Worm (Caenorhabditis elegans) whole organism, L1 larva: ENCODE data around the gene F11G11.15.
"Not testable (repeated sequence)": the region's sequence is repeated elsewhere in the genome, so short reads cannot be mapped to it uniquely, and the experiment has no call there.

Source experiments
- C16A3.4 ChIP-seq: fragments of 150-350 bp; optimal IDR thresholded peaks from 2 replicates; lab custom pipeline; 2014; ENCODE audit warnings: missing biosample characterization, missing genetic modification characterization
- C34B4.2 ChIP-seq: sonication (generic microtip); optimal IDR thresholded peaks from 2 replicates; lab custom pipeline; 2017; ENCODE audit warnings: mild to moderate bottlenecking, missing genetic modification characterization, missing compliant biosample characterization
- F16B12.6 ChIP-seq: fragments of 150-350 bp; optimal IDR thresholded peaks from 2 replicates; lab custom pipeline; 2014; ENCODE audit warnings: missing biosample characterization, missing genetic modification characterization
- Y116A8C.19 ChIP-seq: sonication (generic microtip); optimal IDR thresholded peaks from 2 replicates; lab custom pipeline; 2016; ENCODE audit warnings: missing compliant biosample characterization, missing genetic modification characterization, borderline replicate concordance
- aha-1 ChIP-seq: fragments of 150-350 bp; optimal IDR thresholded peaks from 2 replicates; lab custom pipeline; 2014; ENCODE audit warnings: missing biosample characterization, missing genetic modification characterization
- alr-1 ChIP-seq: fragments of 200-800 bp; sonication (Bioruptor generic); optimal IDR thresholded peaks from 2 replicates; lab custom pipeline; 2018; ENCODE audit warnings: borderline replicate concordance, mild to moderate bottlenecking, missing genetic modification characterization, missing compliant biosample characterization
- blmp-1 ChIP-seq: fragments of 150-350 bp; optimal IDR thresholded peaks from 2 replicates; lab custom pipeline; 2014; ENCODE audit warnings: missing biosample characterization, missing genetic modification characterization
- ceh-63 ChIP-seq: fragments of 200-800 bp; sonication (Bioruptor generic); optimal IDR thresholded peaks from 2 replicates; lab custom pipeline; 2018; ENCODE audit warnings: mild to moderate bottlenecking, missing genetic modification characterization, missing compliant biosample characterization
- ceh-88 ChIP-seq: fragments of 200-800 bp; sonication (Bioruptor generic); IDR thresholded peaks from 2 replicates; pipeline ENCODE4 v1.3.6; 2022; ENCODE audit warnings: missing genetic modification characterization, missing compliant biosample characterization
- ceh-90 ChIP-seq: sonication (generic microtip); optimal IDR thresholded peaks from 2 replicates; lab custom pipeline; 2016; ENCODE audit warnings: missing genetic modification characterization, missing compliant biosample characterization
- ces-1 ChIP-seq: fragments of 150-350 bp; optimal IDR thresholded peaks from 2 replicates; lab custom pipeline; 2014; ENCODE audit warnings: missing biosample characterization, missing genetic modification reagents, missing genetic modification characterization
- dpl-1 ChIP-seq, 3 experiments: fragments of 150-350 bp in 2 of 3; sonication (generic microtip) in 1 of 3; optimal IDR thresholded peaks; 2 replicates each; lab custom pipeline; 2014 to 2017; ENCODE audit warnings: missing biosample characterization in 3 of 3, missing genetic modification characterization in 3 of 3, missing genetic modification reagents in 3 of 3
- efl-1 ChIP-seq, 4 experiments: fragments of 150-350 bp; optimal IDR thresholded peaks in 3 of 4; peaks in 1 of 4; 1 replicate in 1 of 4; 2 replicates in 3 of 4; lab custom pipeline; 2014; ENCODE audit warnings: missing biosample characterization in 2 of 4, missing genetic modification characterization in 2 of 4, missing genetic modification reagents in 2 of 4
- efl-3 ChIP-seq: fragments of 200-800 bp; sonication (Bioruptor generic); optimal IDR thresholded peaks from 2 replicates; lab custom pipeline; 2018; ENCODE audit warnings: mild to moderate bottlenecking, missing genetic modification characterization, missing compliant biosample characterization
- egl-27 ChIP-seq, 2 experiments: fragments of 150-350 bp in 1 of 2; sonication (generic microtip); optimal IDR thresholded peaks; 3 replicates each; lab custom pipeline; 2017 to 2018; ENCODE audit warnings: missing biosample characterization in 2 of 2, missing genetic modification characterization in 2 of 2, missing genetic modification reagents in 2 of 2
- elt-2 ChIP-seq: sonication (generic microtip); optimal IDR thresholded peaks from 2 replicates; lab custom pipeline; 2016; ENCODE audit warnings: missing genetic modification characterization, mild to moderate bottlenecking, inconsistent platforms, missing compliant biosample characterization, missing genetic modification reagents
- elt-3 ChIP-seq, 6 experiments: fragments of 150-350 bp in 1 of 6; sonication (generic microtip); optimal IDR thresholded peaks; 2 replicates each; lab custom pipeline; 2017 to 2018; ENCODE audit warnings: missing biosample characterization in 6 of 6, missing genetic modification characterization in 6 of 6, inconsistent platforms in 1 of 6
- ets-5 ChIP-seq: fragments of 200-800 bp; sonication (Bioruptor generic); IDR thresholded peaks from 2 replicates; pipeline ENCODE4 v1.3.6; 2022; ENCODE audit warnings: missing genetic modification characterization, missing compliant biosample characterization
- fkh-4 ChIP-seq: sonication (generic microtip); optimal IDR thresholded peaks from 2 replicates; lab custom pipeline; 2016; ENCODE audit warnings: missing compliant biosample characterization, missing genetic modification characterization, borderline replicate concordance
- fkh-8 ChIP-seq: sonication (generic microtip); optimal IDR thresholded peaks from 2 replicates; lab custom pipeline; 2016; ENCODE audit warnings: mild to moderate bottlenecking, missing genetic modification characterization, missing compliant biosample characterization
- fos-1 ChIP-seq: fragments of 150-350 bp; optimal IDR thresholded peaks from 2 replicates; lab custom pipeline; 2014; ENCODE audit warnings: missing biosample characterization, missing genetic modification characterization
- grh-1 ChIP-seq: fragments of 200-800 bp; sonication (Bioruptor generic); IDR thresholded peaks from 2 replicates; pipeline ENCODE4 v1.3.6; 2022; ENCODE audit warnings: missing genetic modification reagents, missing genetic modification characterization, missing compliant biosample characterization
- hpl-2 ChIP-seq: fragments of 150-350 bp; optimal IDR thresholded peaks from 2 replicates; lab custom pipeline; 2014; ENCODE audit warnings: missing biosample characterization, missing genetic modification reagents, missing genetic modification characterization
- jun-1 ChIP-seq: fragments of 150-350 bp; optimal IDR thresholded peaks from 2 replicates; lab custom pipeline; 2014; ENCODE audit warnings: missing biosample characterization, missing genetic modification reagents, missing genetic modification characterization
- lin-13 ChIP-seq: fragments of 150-350 bp; optimal IDR thresholded peaks from 2 replicates; lab custom pipeline; 2014; ENCODE audit warnings: missing biosample characterization, missing genetic modification reagents, missing genetic modification characterization
- lin-14 ChIP-seq: fragments of 200-800 bp; sonication (Bioruptor generic); optimal IDR thresholded peaks from 2 replicates; lab custom pipeline; 2018; ENCODE audit warnings: mild to moderate bottlenecking, missing genetic modification characterization, moderate library complexity, missing compliant biosample characterization
- lin-15B ChIP-seq: fragments of 150-350 bp; sonication (generic microtip); optimal IDR thresholded peaks from 3 replicates; lab custom pipeline; 2014; ENCODE audit warnings: missing biosample characterization, missing genetic modification characterization
- lin-35 ChIP-seq, 2 experiments: fragments of 150-350 bp; optimal IDR thresholded peaks; 2 replicates each; lab custom pipeline; 2014; ENCODE audit warnings: missing biosample characterization in 2 of 2, missing genetic modification characterization in 2 of 2, missing genetic modification reagents in 2 of 2
- lin-39 ChIP-seq: fragments of 150-350 bp; optimal IDR thresholded peaks from 2 replicates; lab custom pipeline; 2014; ENCODE audit warnings: missing biosample characterization, missing genetic modification reagents, missing genetic modification characterization
- lir-3 ChIP-seq: sonication (generic microtip); optimal IDR thresholded peaks from 2 replicates; lab custom pipeline; 2016; ENCODE audit warnings: mild to moderate bottlenecking, missing genetic modification characterization, moderate library complexity, missing compliant biosample characterization; ENCODE audit not compliant: poor library complexity
- mep-1 ChIP-seq: fragments of 150-350 bp; optimal IDR thresholded peaks from 2 replicates; lab custom pipeline; 2014; ENCODE audit warnings: missing biosample characterization, missing genetic modification characterization
- nhr-12 ChIP-seq: sonication (generic microtip); optimal IDR thresholded peaks from 2 replicates; lab custom pipeline; 2017; ENCODE audit warnings: missing biosample characterization, missing genetic modification characterization
- nhr-19 ChIP-seq: fragments of 200-800 bp; sonication (Bioruptor generic); conservative IDR thresholded peaks from 2 replicates; pipeline ENCODE4 v1.3.6; 2022; ENCODE audit warnings: missing genetic modification characterization, missing compliant biosample characterization
- nhr-20 ChIP-seq: sonication (generic microtip); optimal IDR thresholded peaks from 2 replicates; lab custom pipeline; 2016; ENCODE audit warnings: mild to moderate bottlenecking, missing genetic modification characterization, missing compliant biosample characterization
- nhr-28 ChIP-seq: fragments of 150-350 bp; optimal IDR thresholded peaks from 2 replicates; lab custom pipeline; 2014; ENCODE audit warnings: missing biosample characterization, missing genetic modification characterization
- nhr-71 ChIP-seq: sonication (generic microtip); optimal IDR thresholded peaks from 2 replicates; lab custom pipeline; 2016; ENCODE audit warnings: mild to moderate bottlenecking, missing genetic modification characterization, moderate library complexity, missing compliant biosample characterization
- nhr-90 ChIP-seq: sonication (generic microtip); optimal IDR thresholded peaks from 2 replicates; lab custom pipeline; 2016; ENCODE audit warnings: mild to moderate bottlenecking, missing genetic modification characterization, missing compliant biosample characterization; ENCODE audit not compliant: poor library complexity
- pag-3 ChIP-seq: sonication (generic microtip); optimal IDR thresholded peaks from 2 replicates; lab custom pipeline; 2017; ENCODE audit warnings: missing genetic modification characterization, mild to moderate bottlenecking, missing compliant biosample characterization, antibody characterized with exemption, borderline replicate concordance; ENCODE audit not compliant: insufficient read depth
- pax-3 ChIP-seq: fragments of 200-800 bp; sonication (Bioruptor generic); optimal IDR thresholded peaks from 2 replicates; lab custom pipeline; 2018; ENCODE audit warnings: mild to moderate bottlenecking, missing genetic modification characterization, moderate library complexity, missing compliant biosample characterization
- pqm-1 ChIP-seq: sonication (generic microtip); optimal IDR thresholded peaks from 3 replicates; lab custom pipeline; 2017; ENCODE audit warnings: missing biosample characterization, missing genetic modification characterization
- skn-1 ChIP-seq: fragments of 150-350 bp; optimal IDR thresholded peaks from 2 replicates; lab custom pipeline; 2014; ENCODE audit warnings: missing biosample characterization, missing genetic modification characterization
- swsn-7 ChIP-seq: sonication (generic microtip); optimal IDR thresholded peaks from 2 replicates; lab custom pipeline; 2016; ENCODE audit warnings: missing genetic modification characterization, missing compliant biosample characterization
- tbx-2 ChIP-seq: sonication (generic microtip); optimal IDR thresholded peaks from 2 replicates; lab custom pipeline; 2016; ENCODE audit warnings: missing genetic modification characterization, missing compliant biosample characterization
- tlp-1 ChIP-seq: fragments of 150-350 bp; optimal IDR thresholded peaks from 2 replicates; lab custom pipeline; 2014; ENCODE audit warnings: missing biosample characterization, missing genetic modification characterization
- unc-30 ChIP-seq: sonication (generic microtip); optimal IDR thresholded peaks from 2 replicates; lab custom pipeline; 2017; ENCODE audit warnings: missing biosample characterization, missing genetic modification characterization
- unc-86 ChIP-seq: sonication (generic microtip); optimal IDR thresholded peaks from 2 replicates; lab custom pipeline; 2016; ENCODE audit warnings: missing genetic modification characterization, missing compliant biosample characterization
- vab-15 ChIP-seq: sonication (generic microtip); optimal IDR thresholded peaks from 2 replicates; lab custom pipeline; 2017; ENCODE audit warnings: missing genotype, mild to moderate bottlenecking, missing genetic modification characterization, missing compliant biosample characterization
- ztf-4 ChIP-seq: fragments of 150-350 bp; optimal IDR thresholded peaks from 2 replicates; lab custom pipeline; 2014; ENCODE audit warnings: missing biosample characterization, missing genetic modification characterization

F11G11.15 gene

ce11 chrII:4902035-4902434 lies 27.4 kb downstream of the F11G11.15 start, which contains the start of gene R05F9.9 (continued):
- TF ChIP-seq tbx-2 (tag; lab: Kevin White, UChicago) (peak; percentile 3), dpl-1 (GFP tag; optimal IDR thresholded peaks at IDR 0.05; lab: Kevin White, UChicago) (peak; percentile 24 to 73 (median 28))

ce11 chrII:4903696-4904095 lies 29.1 kb downstream of the F11G11.15 start, which contains the start of gene sgt-1:
sgt-1 (minus strand) TSS chrII:4903796.
- not testable (repeated sequence) for TF ChIP-seq pag-3; fkh-8; skn-1 (tag; lab: Kevin White, UChicago)

DNA sequence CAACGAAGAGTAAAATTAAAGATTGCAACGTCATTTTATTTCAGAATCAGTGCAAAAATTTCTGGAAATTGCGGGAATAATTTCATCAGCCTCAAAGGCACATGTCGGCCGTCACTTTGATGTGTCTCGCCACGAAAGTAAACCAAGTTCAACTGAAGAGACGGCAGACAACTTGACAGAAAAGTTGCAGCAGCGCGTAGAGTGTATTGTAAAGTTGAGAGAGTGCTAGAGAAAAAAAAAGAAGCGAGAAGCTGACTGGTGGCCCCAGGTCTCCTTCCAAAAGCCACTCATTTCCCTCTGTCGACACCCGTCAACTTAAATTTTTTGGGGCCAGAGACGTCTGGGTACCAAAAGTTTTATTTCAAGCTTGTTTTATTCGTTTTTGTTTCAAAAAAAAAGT lies 29.6 kb downstream of the F11G11.15 start:
- TF ChIP-seq unc-86 (tag; lab: Kevin White, UChicago) (peak; percentile 40), efl-1 (optimal IDR thresholded peaks at IDR 0.05; lab: Kevin White, UChicago) (peak; percentile 80 to 89), efl-1 (GFP tag; optimal IDR thresholded peaks at IDR 0.05 in 1 of 2; lab: Kevin White, UChicago) (peak; percentile 66 to 95), fos-1 (tag; lab: Kevin White, UChicago) (peak; percentile 41), grh-1 (no peak), mep-1 (tag; lab: Kevin White, UChicago) (peak; percentile 85), lir-3 (tag; lab: Kevin White, UChicago) (peak; percentile 35), elt-2 (peak; percentile 23), hpl-2 (no peak), nhr-90 (tag; lab: Kevin White, UChicago) (no peak), nhr-19 (GFP tag; lab: Robert Waterston, UW) (peak; percentile 61), swsn-7 (peak; percentile 60), fkh-4 (tag; lab: Kevin White, UChicago) (no peak), ceh-88 (GFP tag; lab: Robert Waterston, UW) (no peak), lin-13 (GFP tag; lab: Kevin White, UChicago) (peak; percentile 34), nhr-71 (peak; percentile 80), vab-15 (no peak), alr-1 (tag; lab: Kevin White, UChicago) (no peak), pqm-1 (no peak), lin-15B (tag; lab: Kevin White, UChicago) (peak; percentile 34), lin-39 (tag; lab: Kevin White, UChicago) (no peak), lin-14 (GFP tag; lab: Kevin White, UChicago) (peak; percentile 87), nhr-28 (tag; lab: Kevin White, UChicago) (no peak), lin-35 (GFP tag; optimal IDR thresholded peaks at IDR 0.05; lab: Kevin White, UChicago) (peak; percentile 77 to 81), efl-3 (GFP tag; lab: Kevin White, UChicago) (no peak), C34B4.2 (tag; lab: Kevin White, UChicago) (no peak), ceh-90 (tag; lab: Kevin White, UChicago) (no peak), F16B12.6 (peak; percentile 48), ets-5 (GFP tag; lab: Robert Waterston, UW) (no peak), C16A3.4 (peak; percentile 51), nhr-12 (tag; lab: Kevin White, UChicago) (no peak), elt-3 (tag; optimal IDR thresholded peaks at IDR 0.05; lab: Kevin White, UChicago) (peak in 1 of 6 experiments; percentile 24), tbx-2 (tag; lab: Kevin White, UChicago) (peak; percentile 67), Y116A8C.19 (tag; lab: Kevin White, UChicago) (no peak), ztf-4 (peak; percentile 32), egl-27 (tag; optimal IDR thresholded peaks at IDR 0.05; lab: Kevin White, UChicago) (no peak), nhr-20 (tag; lab: Kevin White, UChicago) (peak; percentile 80), tlp-1 (no peak), ces-1 (GFP tag; lab: Kevin White, UChicago) (no peak), unc-30 (no peak), pax-3 (tag; lab: Kevin White, UChicago) (no peak), blmp-1 (tag; lab: Kevin White, UChicago) (peak; percentile 48), jun-1 (tag; lab: Kevin White, UChicago) (peak; percentile 56), ceh-63 (no peak), aha-1 (no peak)
